Worm (Caenorhabditis elegans) whole organism, L4 larva: ENCODE measurements around the gene F35A5.2.

Source experiments
- F44E2.7 ChIP-seq: fragments of 200-800 bp; sonication (Bioruptor generic); IDR thresholded peaks from 2 replicates; pipeline ENCODE4 v2.1.2; 2022; ENCODE audit warnings: missing genetic modification characterization, missing compliant biosample characterization
- aly-2 ChIP-seq: sonication (generic microtip); optimal IDR thresholded peaks from 2 replicates; lab custom pipeline; 2018; ENCODE audit warnings: missing biosample characterization, missing genetic modification characterization
- ama-1 ChIP-seq: fragments of 150-350 bp; optimal IDR thresholded peaks from 2 replicates; lab custom pipeline; 2014; ENCODE audit warnings: inconsistent platforms, mixed read lengths
- egl-43 ChIP-seq: fragments of 200-800 bp; sonication (Bioruptor generic); IDR thresholded peaks from 2 replicates; pipeline ENCODE4 v1.3.6; 2022; ENCODE audit warnings: missing genetic modification reagents, missing genetic modification characterization, missing compliant biosample characterization
- mdl-1 ChIP-seq, 2 experiments: fragments of 150-350 bp in 1 of 2; sonication (generic microtip) in 1 of 2; optimal IDR thresholded peaks; 2 replicates each; lab custom pipeline; 2014 to 2017; ENCODE audit warnings: missing biosample characterization in 2 of 2, missing genetic modification characterization in 2 of 2
- mdt-29 ChIP-seq: fragments of 200-800 bp; sonication (Bioruptor generic); IDR thresholded peaks from 2 replicates; pipeline ENCODE4 v1.3.6; 2022; ENCODE audit warnings: missing genetic modification reagents, missing genetic modification characterization, missing compliant biosample characterization
- mep-1 ChIP-seq: fragments of 150-350 bp; sonication (generic microtip); optimal IDR thresholded peaks from 3 replicates; lab custom pipeline; 2014; ENCODE audit warnings: missing biosample characterization, missing genetic modification characterization
- ztf-11 ChIP-seq: fragments of 150-350 bp; optimal IDR thresholded peaks from 2 replicates; lab custom pipeline; 2014; ENCODE audit warnings: missing biosample characterization, missing genetic modification characterization

DNA sequence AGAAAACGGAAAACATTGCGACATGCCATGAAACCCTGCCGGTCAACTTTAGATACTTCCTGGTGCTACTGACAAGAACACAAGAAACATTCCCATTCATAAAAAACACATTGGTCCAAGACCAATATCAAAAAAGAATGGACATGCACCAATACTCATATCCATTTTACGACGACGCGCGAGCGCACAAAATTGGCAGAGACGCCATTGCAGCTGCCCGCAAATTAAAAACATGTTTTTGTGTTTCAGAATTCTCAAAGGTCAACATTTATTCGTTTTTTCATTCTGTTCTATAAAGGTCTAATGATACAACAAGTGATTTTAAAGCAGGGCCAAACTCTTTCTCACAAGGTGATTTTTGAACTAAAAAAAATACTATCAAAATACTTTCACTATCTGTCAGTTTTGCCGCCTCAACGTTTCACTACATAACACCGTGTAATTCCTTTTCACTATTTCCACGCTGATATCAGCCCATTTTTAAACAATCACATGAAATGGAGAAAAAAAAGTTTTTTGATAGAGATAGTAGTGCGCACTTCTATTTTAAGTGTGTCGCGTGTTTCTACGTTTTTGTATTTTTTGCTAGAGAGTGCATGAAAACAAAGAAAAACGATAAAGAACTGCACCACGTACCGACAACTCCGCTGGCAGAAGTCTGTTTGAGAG lies 14.1 kb downstream of the F35A5.2 start:
- TF ChIP-seq ama-1 (no peak), mdl-1 (tag; optimal IDR thresholded peaks at IDR 0.05; lab: Kevin White, UChicago) (peak in 1 of 2 experiments; percentile 60), mdt-29 (GFP tag; lab: Robert Waterston, UW) (no peak), mep-1 (no peak), ztf-11 (tag; lab: Kevin White, UChicago) (no peak), F44E2.7 (GFP tag; lab: Robert Waterston, UW) (no peak), egl-43 (GFP tag; lab: Robert Waterston, UW) (no peak), aly-2 (tag; lab: Kevin White, UChicago) (no peak)
